Fruit fly (Drosophila melanogaster) whole organism, embryonic: ENCODE measurements around the gene Shc.

ENCODE experiments used
- Awh ChIP-seq: fragments of 200-800 bp; sonication (Bioruptor generic); IDR thresholded peaks from 2 replicates; pipeline ENCODE4, ENCODE4 v1.3.6; 2022; ENCODE audit warnings: missing biosample characterization, missing genetic modification characterization
- B-H1 ChIP-seq: fragments of 200-800 bp; sonication (Bioruptor generic); IDR thresholded peaks from 3 replicates; pipeline ENCODE4 v1.3.6; 2022; ENCODE audit warnings: missing biosample characterization, missing genetic modification characterization
- Bgb ChIP-seq: fragments of 200-800 bp; sonication (Bioruptor generic); IDR thresholded peaks from 2 replicates; pipeline ENCODE4 v1.3.6; 2022; ENCODE audit warnings: missing biosample characterization, missing genetic modification characterization; ENCODE audit not compliant: partially characterized antibody
- Blimp-1 ChIP-seq: fragments of 200-800 bp; sonication (Bioruptor generic); optimal IDR thresholded peaks from 3 replicates; lab custom pipeline; 2018; ENCODE audit warnings: missing biosample characterization, missing genetic modification characterization, mild to moderate bottlenecking, moderate library complexity, missing genetic modification reagents
- CG10147 ChIP-seq: fragments of 200-800 bp; sonication (Bioruptor generic); optimal IDR thresholded peaks from 2 replicates; lab custom pipeline; 2019; ENCODE audit warnings: missing biosample characterization, mild to moderate bottlenecking, missing genetic modification characterization, moderate library complexity
- CG10209 ChIP-seq: fragments of 200-800 bp; sonication (Bioruptor generic); optimal IDR thresholded peaks from 3 replicates; lab custom pipeline; 2017; ENCODE audit warnings: missing biosample characterization, mild to moderate bottlenecking, missing genetic modification characterization, missing genetic modification reagents
- CG10366 ChIP-seq: fragments of 200-800 bp; sonication (Bioruptor generic); IDR thresholded peaks from 2 replicates; pipeline ENCODE4 v1.3.6; 2022; ENCODE audit warnings: missing biosample characterization, missing genetic modification characterization
- CG11456 ChIP-seq: fragments of 200-800 bp; sonication (Bioruptor generic); IDR thresholded peaks from 3 replicates; pipeline ENCODE4 v1.3.6; 2022; ENCODE audit warnings: missing biosample characterization, missing genetic modification characterization
- CG12155 ChIP-seq: fragments of 200-800 bp; sonication (Bioruptor generic); optimal IDR thresholded peaks from 3 replicates; lab custom pipeline; 2016; ENCODE audit warnings: missing biosample characterization, missing genetic modification characterization
- CG12769 ChIP-seq: fragments of 200-800 bp; sonication (Bioruptor generic); optimal IDR thresholded peaks from 2 replicates; lab custom pipeline; 2019; ENCODE audit warnings: missing biosample characterization, mild to moderate bottlenecking, missing genetic modification characterization, moderate library complexity
- CG13894 ChIP-seq: fragments of 200-800 bp; sonication (Bioruptor generic); optimal IDR thresholded peaks from 3 replicates; lab custom pipeline; 2018; ENCODE audit warnings: missing biosample characterization, mild to moderate bottlenecking, missing genetic modification characterization, moderate library complexity
- CG1529 ChIP-seq: fragments of 200-800 bp; sonication (Bioruptor generic); optimal IDR thresholded peaks from 3 replicates; lab custom pipeline; 2018; ENCODE audit warnings: missing biosample characterization, missing genetic modification characterization
- CG16813 ChIP-seq: fragments of 200-800 bp; sonication (Bioruptor generic); IDR thresholded peaks from 3 replicates; pipeline ENCODE4 v1.3.6; 2022; ENCODE audit warnings: missing biosample characterization, missing genetic modification characterization; ENCODE audit not compliant: partially characterized antibody
- CG2202 ChIP-seq: fragments of 200-800 bp; sonication (Bioruptor generic); optimal IDR thresholded peaks from 2 replicates; lab custom pipeline; 2018; ENCODE audit warnings: missing biosample characterization, mild to moderate bottlenecking, missing genetic modification characterization
- CG2712 ChIP-seq: fragments of 200-800 bp; optimal IDR thresholded peaks from 3 replicates; lab custom pipeline; 2019; ENCODE audit warnings: missing biosample characterization, mild to moderate bottlenecking, missing genetic modification characterization, moderate library complexity
- CG4730 ChIP-seq: fragments of 200-800 bp; sonication (Bioruptor generic); IDR thresholded peaks from 2 replicates; pipeline ENCODE4 v1.3.6; 2022; ENCODE audit warnings: missing biosample characterization, missing genetic modification characterization
- CG4854 ChIP-seq: fragments of 200-800 bp; sonication (Bioruptor generic); optimal IDR thresholded peaks from 2 replicates; lab custom pipeline; 2016; ENCODE audit warnings: missing biosample characterization, missing genetic modification characterization, inconsistent platforms
- CG6683 ChIP-seq: fragments of 200-800 bp; sonication (Bioruptor generic); optimal IDR thresholded peaks from 2 replicates; lab custom pipeline; 2017; ENCODE audit warnings: missing biosample characterization, mild to moderate bottlenecking, missing genetic modification characterization, missing genetic modification reagents
- Camta ChIP-seq: fragments of 200-800 bp; sonication (Bioruptor generic); optimal IDR thresholded peaks from 2 replicates; lab custom pipeline; 2016; ENCODE audit warnings: missing biosample characterization, missing genetic modification characterization
- D19B ChIP-seq: fragments of 200-800 bp; sonication (Bioruptor generic); optimal IDR thresholded peaks from 2 replicates; lab custom pipeline; 2017; ENCODE audit warnings: missing biosample characterization, mild to moderate bottlenecking, missing genetic modification characterization
- Dad ChIP-seq: fragments of 200-800 bp; sonication (Bioruptor generic); optimal IDR thresholded peaks from 3 replicates; lab custom pipeline; 2016; ENCODE audit warnings: missing biosample characterization, missing genetic modification characterization
- Dp ChIP-seq: fragments of 200-800 bp; sonication (Bioruptor generic); optimal IDR thresholded peaks from 2 replicates; lab custom pipeline; 2018; ENCODE audit warnings: missing biosample characterization, mild to moderate bottlenecking, missing genetic modification characterization, moderate library complexity
- E2f1 ChIP-seq: fragments of 200-800 bp; sonication (Bioruptor generic); IDR thresholded peaks from 2 replicates; pipeline ENCODE4 v1.3.6; 2022; ENCODE audit warnings: missing biosample characterization, missing genetic modification characterization
- Elba2 ChIP-seq: fragments of 200-800 bp; sonication (Bioruptor generic); optimal IDR thresholded peaks from 3 replicates; lab custom pipeline; 2016; ENCODE audit warnings: missing biosample characterization, missing genetic modification characterization
- H2.0 ChIP-seq: fragments of 200-800 bp; sonication (Bioruptor generic); IDR thresholded peaks from 2 replicates; pipeline ENCODE4 v1.3.6; 2022; ENCODE audit warnings: missing biosample characterization, missing genetic modification characterization
- HLHmδ ChIP-seq: fragments of 200-800 bp; sonication (Bioruptor generic); optimal IDR thresholded peaks from 2 replicates; lab custom pipeline; 2018; ENCODE audit warnings: missing biosample characterization, mild to moderate bottlenecking, missing genetic modification characterization, moderate library complexity
- HmgD ChIP-seq: fragments of 200-800 bp; sonication (Bioruptor generic); optimal IDR thresholded peaks from 3 replicates; lab custom pipeline; 2016; ENCODE audit warnings: missing biosample characterization, missing genetic modification characterization
- Mes4 ChIP-seq: fragments of 200-800 bp; sonication (Bioruptor generic); optimal IDR thresholded peaks from 2 replicates; lab custom pipeline; 2016; ENCODE audit warnings: missing biosample characterization, missing genetic modification characterization
- Myb ChIP-seq: fragments of 200-800 bp; sonication (Bioruptor generic); optimal IDR thresholded peaks from 2 replicates; lab custom pipeline; 2016; ENCODE audit warnings: missing biosample characterization, missing genetic modification characterization
- Side ChIP-seq: fragments of 200-800 bp; sonication (Bioruptor generic); optimal IDR thresholded peaks from 2 replicates; lab custom pipeline; 2016; ENCODE audit warnings: missing biosample characterization, missing genetic modification characterization
- Usf ChIP-seq: fragments of 200-800 bp; sonication (Bioruptor generic); optimal IDR thresholded peaks from 2 replicates; lab custom pipeline; 2017; ENCODE audit warnings: missing genotype, missing biosample characterization, missing genetic modification characterization
- corto ChIP-seq: fragments of 200-800 bp; sonication (Bioruptor generic); optimal IDR thresholded peaks from 2 replicates; lab custom pipeline; 2016; ENCODE audit warnings: missing biosample characterization, mild to moderate bottlenecking, missing genetic modification characterization, moderate library complexity
- croc ChIP-seq: fragments of 200-800 bp; sonication (Bioruptor generic); conservative IDR thresholded peaks from 3 replicates; pipeline ENCODE4 v1.3.6; 2022; ENCODE audit warnings: missing biosample characterization, missing genetic modification characterization
- da ChIP-seq: fragments of 200-800 bp; sonication (Bioruptor generic); optimal IDR thresholded peaks from 2 replicates; lab custom pipeline; 2016; ENCODE audit warnings: missing biosample characterization, missing genetic modification characterization
- dysf ChIP-seq: fragments of 200-800 bp; sonication (Bioruptor generic); IDR thresholded peaks from 3 replicates; pipeline ENCODE4 v1.3.6; 2022; ENCODE audit warnings: missing biosample characterization, missing genetic modification characterization
- esg ChIP-seq: fragments of 200-800 bp; sonication (Bioruptor generic); conservative IDR thresholded peaks from 2 replicates; pipeline ENCODE4 v1.3.6; 2022; ENCODE audit warnings: missing biosample characterization, missing genetic modification characterization
- gt ChIP-seq: fragments of 200-800 bp; sonication (Bioruptor generic); IDR thresholded peaks from 2 replicates; pipeline ENCODE4 v1.3.6; 2022; ENCODE audit warnings: missing biosample characterization, missing genetic modification characterization
- ham ChIP-seq: fragments of 200-800 bp; sonication (Bioruptor generic); IDR thresholded peaks from 2 replicates; pipeline ENCODE4 v1.3.6; 2022; ENCODE audit warnings: missing biosample characterization, missing genetic modification characterization
- hb ChIP-seq: fragments of 200-800 bp; sonication (Bioruptor generic); IDR thresholded peaks from 3 replicates; pipeline ENCODE4 v1.3.6; 2022; ENCODE audit warnings: missing biosample characterization, missing genetic modification characterization; ENCODE audit not compliant: partially characterized antibody
- ken ChIP-seq: fragments of 200-800 bp; sonication (Bioruptor generic); IDR thresholded peaks from 3 replicates; pipeline ENCODE4 v1.3.6; 2022; ENCODE audit warnings: missing biosample characterization, missing genetic modification characterization
- kni ChIP-seq: fragments of 200-800 bp; sonication (Bioruptor generic); optimal IDR thresholded peaks from 3 replicates; lab custom pipeline; 2017; ENCODE audit warnings: mild to moderate bottlenecking, missing biosample characterization, missing genetic modification reagents, missing genetic modification characterization
- lilli ChIP-seq: fragments of 200-800 bp; sonication (Bioruptor generic); optimal IDR thresholded peaks from 3 replicates; lab custom pipeline; 2016; ENCODE audit warnings: missing biosample characterization, missing genetic modification characterization
- luna ChIP-seq: fragments of 200-800 bp; sonication (Bioruptor generic); optimal IDR thresholded peaks from 2 replicates; lab custom pipeline; 2016; ENCODE audit warnings: missing biosample characterization, missing genetic modification characterization
- nmo ChIP-seq: fragments of 200-800 bp; sonication (Bioruptor generic); optimal IDR thresholded peaks from 2 replicates; lab custom pipeline; 2018; ENCODE audit warnings: missing biosample characterization, mild to moderate bottlenecking, missing genetic modification characterization, moderate library complexity
- pan ChIP-seq, 4 experiments: fragments of >200 bp in 3 of 4; fragments of 200-800 bp in 1 of 4; sonication (Bioruptor generic) in 1 of 4; optimal IDR thresholded peaks in 3 of 4; IDR thresholded peaks in 1 of 4; 2 replicates each; pipeline versions ENCODE4 v1.3.6 to Lab custom; 2017 to 2022; ENCODE audit warnings: missing biosample characterization in 2 of 4, missing genetic modification characterization in 2 of 4, mixed read lengths in 1 of 4
- schlank ChIP-seq: fragments of 200-800 bp; sonication (Bioruptor generic); optimal IDR thresholded peaks from 2 replicates; lab custom pipeline; 2018; ENCODE audit warnings: missing biosample characterization, mild to moderate bottlenecking, missing genetic modification characterization
- slbo ChIP-seq: fragments of 200-800 bp; sonication (Bioruptor generic); IDR thresholded peaks from 2 replicates; pipeline ENCODE4 v1.3.6; 2022; ENCODE audit warnings: missing biosample characterization, missing genetic modification characterization
- stwl ChIP-seq: fragments of 200-800 bp; sonication (Bioruptor generic); optimal IDR thresholded peaks from 3 replicates; lab custom pipeline; 2018; ENCODE audit warnings: missing biosample characterization, mild to moderate bottlenecking, missing genetic modification characterization, moderate library complexity
- toy ChIP-seq: fragments of 200-800 bp; sonication (Bioruptor generic); IDR thresholded peaks from 2 replicates; pipeline ENCODE4 v1.3.6; 2022; ENCODE audit warnings: missing biosample characterization, missing genetic modification characterization
- vnd ChIP-seq: fragments of 200-800 bp; sonication (Bioruptor generic); IDR thresholded peaks from 3 replicates; pipeline ENCODE4 v1.3.6; 2022; ENCODE audit warnings: missing biosample characterization, missing genetic modification characterization; ENCODE audit not compliant: partially characterized antibody

The Shc gene

dm6 chr3L:9455819-9456388, 29.1 kb downstream of the Shc start, which contains the start of the genes phol and CG3552 (continued):
- no peak for TF ChIP-seq Elba2 (GFP tag; lab: Kevin White, UChicago)
- TF ChIP-seq HLHmδ (GFP tag; lab: Kevin White, UChicago): no peak
- peak; percentile 30; the same call in 1 of the 2 replicates for TF ChIP-seq Bgb (GFP tag; lab: Robert Waterston, UW)
- TF ChIP-seq da (GFP tag; lab: Kevin White, UChicago): no peak
- TF ChIP-seq CG4854 (GFP tag; lab: Kevin White, UChicago): no peak
- TF ChIP-seq CG10209 (GFP tag; lab: Kevin White, UChicago): no peak
- no peak for TF ChIP-seq slbo
- TF ChIP-seq ham: no peak
- no peak for TF ChIP-seq pan (optimal IDR thresholded peaks at IDR 0.05; lab: Kevin White, UChicago)
- TF ChIP-seq pan (GFP tag; optimal IDR thresholded peaks at IDR 0.05 in 1 of 2, IDR thresholded peaks at IDR 0.05 in 1 of 2): no peak
- no peak for TF ChIP-seq CG10366 (GFP tag; lab: Robert Waterston, UW)
- no peak for TF ChIP-seq Camta (GFP tag; lab: Kevin White, UChicago)
- peak; percentile 30 for TF ChIP-seq nmo (GFP tag; lab: Kevin White, UChicago)
- peak; percentile 24 for TF ChIP-seq lilli
- no peak for TF ChIP-seq Side (GFP tag; lab: Kevin White, UChicago)
- no peak for TF ChIP-seq CG1529
- no peak for TF ChIP-seq gt
- no peak for TF ChIP-seq Dad (GFP tag; lab: Kevin White, UChicago)
- TF ChIP-seq Myb (GFP tag; lab: Kevin White, UChicago): peak; percentile 25
- TF ChIP-seq vnd (GFP tag; lab: Robert Waterston, UW): no peak
- TF ChIP-seq ken: no peak
- no peak for TF ChIP-seq Mes4 (GFP tag; lab: Kevin White, UChicago)
- no peak for TF ChIP-seq Awh (GFP tag; lab: Robert Waterston, UW)
- no peak for TF ChIP-seq luna (GFP tag; lab: Kevin White, UChicago)
- TF ChIP-seq CG4730 (GFP tag; lab: Robert Waterston, UW): no peak
- no peak for TF ChIP-seq croc (GFP tag; lab: Robert Waterston, UW)
- TF ChIP-seq CG10147: no peak
- no peak for TF ChIP-seq CG11456 (GFP tag; lab: Robert Waterston, UW)
- peak; percentile 53; the same call in 2 of the 3 replicates for TF ChIP-seq CG16813
- TF ChIP-seq HmgD: no peak
- TF ChIP-seq hb: peak; percentile 45; the same call in 1 of the 3 replicates
- TF ChIP-seq kni (GFP tag; lab: Kevin White, UChicago): no peak
- no peak for TF ChIP-seq esg (GFP tag; lab: Robert Waterston, UW)
- TF ChIP-seq E2f1 (GFP tag; lab: Robert Waterston, UW): no peak
- no peak for TF ChIP-seq CG2202 (tag; lab: Kevin White, UChicago)
- no peak for TF ChIP-seq corto (GFP tag; lab: Kevin White, UChicago)
- no peak for TF ChIP-seq B-H1 (GFP tag; lab: Robert Waterston, UW)
- peak; percentile 48 for TF ChIP-seq Dp (GFP tag; lab: Kevin White, UChicago)
- no peak for TF ChIP-seq D19B (GFP tag; lab: Kevin White, UChicago)
- TF ChIP-seq Blimp-1 (GFP tag; lab: Kevin White, UChicago): no peak
- TF ChIP-seq Usf (GFP tag; lab: Kevin White, UChicago): no peak
- peak; percentile 64 for TF ChIP-seq stwl
- no peak for TF ChIP-seq H2.0 (GFP tag; lab: Robert Waterston, UW)
- TF ChIP-seq toy (GFP tag; lab: Robert Waterston, UW): no peak
- TF ChIP-seq CG6683 (GFP tag; lab: Kevin White, UChicago): no peak
- TF ChIP-seq CG13894 (tag; lab: Kevin White, UChicago): peak; percentile 22
- no peak for TF ChIP-seq CG12155 (GFP tag; lab: Kevin White, UChicago)
- TF ChIP-seq dysf (GFP tag; lab: Robert Waterston, UW): no peak
- peak; percentile 16 for TF ChIP-seq CG2712 (tag; lab: Kevin White, UChicago)
- TF ChIP-seq CG12769 (tag; lab: Kevin White, UChicago): peak; percentile 10
- TF ChIP-seq schlank (tag; lab: Kevin White, UChicago): no peak
